Fruit fly (Drosophila melanogaster) whole organism, prepupa: ENCODE measurements around the gene Ugt303A1.

Experiments
- CG16779 ChIP-seq: fragments of 200-800 bp; sonication (Bioruptor generic); optimal IDR thresholded peaks from 3 replicates; lab custom pipeline; 2017; ENCODE audit warnings: missing biosample characterization, mild to moderate bottlenecking, missing genetic modification characterization
- CG34406 ChIP-seq: fragments of 200-800 bp; sonication (Bioruptor generic); optimal IDR thresholded peaks from 3 replicates; lab custom pipeline; 2016; ENCODE audit warnings: missing biosample characterization, missing genetic modification characterization
- CG4318 ChIP-seq: fragments of 200-800 bp; sonication (Bioruptor generic); optimal IDR thresholded peaks from 3 replicates; lab custom pipeline; 2017; ENCODE audit warnings: missing biosample characterization, mild to moderate bottlenecking, missing genetic modification characterization
- CG8319 ChIP-seq: fragments of 200-800 bp; sonication (Bioruptor generic); optimal IDR thresholded peaks from 3 replicates; lab custom pipeline; 2016; ENCODE audit warnings: missing biosample characterization, missing genetic modification characterization
- Ets96B ChIP-seq: fragments of 200-800 bp; optimal IDR thresholded peaks from 2 replicates; lab custom pipeline; 2019; ENCODE audit warnings: missing biosample characterization, mild to moderate bottlenecking, missing genetic modification characterization, moderate library complexity
- Met ChIP-seq: fragments of 200-800 bp; sonication (Bioruptor generic); optimal IDR thresholded peaks from 3 replicates; lab custom pipeline; 2016; ENCODE audit warnings: missing biosample characterization, missing genetic modification characterization
- Sox102F ChIP-seq: fragments of 200-800 bp; sonication (Bioruptor generic); optimal IDR thresholded peaks from 2 replicates; lab custom pipeline; 2016; ENCODE audit warnings: missing biosample characterization, mild to moderate bottlenecking, missing genetic modification characterization
- acj6 ChIP-seq: fragments of 200-800 bp; sonication (Bioruptor generic); optimal IDR thresholded peaks from 3 replicates; lab custom pipeline; 2016; ENCODE audit warnings: missing biosample characterization, missing genetic modification characterization
- spab ChIP-seq: fragments of 200-800 bp; sonication (Bioruptor generic); optimal IDR thresholded peaks from 2 replicates; lab custom pipeline; 2017; ENCODE audit warnings: missing biosample characterization, mild to moderate bottlenecking, missing genetic modification characterization, missing genetic modification reagents
- ss ChIP-seq, 2 experiments: fragments of 200-800 bp; sonication (Bioruptor generic); optimal IDR thresholded peaks; 2 replicates in 1 of 2; 3 replicates in 1 of 2; lab custom pipeline; 2017 to 2018; ENCODE audit warnings: mild to moderate bottlenecking in 2 of 2, missing biosample characterization in 2 of 2, missing genetic modification characterization in 2 of 2, moderate library complexity in 1 of 2
- vri ChIP-seq: fragments of 200-800 bp; sonication (Bioruptor generic); optimal IDR thresholded peaks from 3 replicates; lab custom pipeline; 2016; ENCODE audit warnings: missing biosample characterization, mild to moderate bottlenecking, missing genetic modification characterization

- TF ChIP-seq CG16779 (no peak), spab (GFP tag; lab: Kevin White, UChicago) (no peak), CG34406 (GFP tag; lab: Kevin White, UChicago) (no peak), Sox102F (no peak), CG4318 (no peak), acj6 (GFP tag; lab: Kevin White, UChicago) (no peak), Met (GFP tag; lab: Kevin White, UChicago) (no peak), CG8319 (GFP tag; lab: Kevin White, UChicago) (no peak), vri (GFP tag; lab: Kevin White, UChicago) (no peak), Ets96B (tag; lab: Kevin White, UChicago) (no peak), ss (GFP tag; optimal IDR thresholded peaks at IDR 0.05; lab: Kevin White, UChicago) (no peak)
Observed at dm6 chr3R:11170146-11170545, 5.2 kb upstream of the Ugt303A1 start, which contains the start of gene Ugt35B1.
